Fruit fly (Drosophila melanogaster): ENCODE results near the gene PolD1.

PolD1 gene

dm6 chr3L:16026065-16026789 lies 38.6 kb upstream of the PolD1 start (continued):
- TF ChIP-seq Hand (GFP tag; optimal IDR thresholded peaks at IDR 0.05) (peak; percentile 3), sisA (GFP tag; IDR thresholded peaks at IDR 0.05) (peak; percentile 33; the same call in 1 of the 2 replicates), CG13894 (tag; optimal IDR thresholded peaks at IDR 0.05) (no peak), NC2α (GFP tag; optimal IDR thresholded peaks at IDR 0.05) (peak; percentile 74), schlank (tag; optimal IDR thresholded peaks at IDR 0.05) (peak; percentile 54), CG7786 (GFP tag; optimal IDR thresholded peaks at IDR 0.05) (peak; percentile 24), bsh (GFP tag; optimal IDR thresholded peaks at IDR 0.05) (peak in 1 of 2 experiments; percentile 77), dysf (GFP tag; IDR thresholded peaks at IDR 0.05) (peak; percentile 28; the same call in 1 of the 3 replicates), Mes4 (GFP tag; optimal IDR thresholded peaks at IDR 0.05) (peak; percentile 72), CG17186 (GFP tag; optimal IDR thresholded peaks at IDR 0.05) (peak; percentile 45), Dip3 (GFP tag; optimal IDR thresholded peaks at IDR 0.05) (no peak), CG13775 (GFP tag; optimal IDR thresholded peaks at IDR 0.05) (peak; percentile 34), Abd-B (GFP tag; optimal IDR thresholded peaks at IDR 0.05) (no peak), Bgb (GFP tag; IDR thresholded peaks at IDR 0.05; ENCODE audit: partially characterized antibody) (no peak), NK7.1 (GFP tag; optimal IDR thresholded peaks at IDR 0.05) (peak; percentile 70), exex (tag; optimal IDR thresholded peaks at IDR 0.05) (peak; percentile 45), dm (GFP tag; optimal IDR thresholded peaks at IDR 0.05) (peak; percentile 45), dati (GFP tag; IDR thresholded peaks at IDR 0.05) (no peak), Tbp (GFP tag; optimal IDR thresholded peaks at IDR 0.05) (no peak), Asciz (GFP tag; optimal IDR thresholded peaks at IDR 0.05) (peak; percentile 73), bab2 (GFP tag; optimal IDR thresholded peaks at IDR 0.05) (peak; percentile 81), Doc2 (GFP tag; IDR thresholded peaks at IDR 0.05) (no peak), hkb (optimal IDR thresholded peaks at IDR 0.05) (no peak), hkb (GFP tag; IDR thresholded peaks at IDR 0.05) (peak; percentile 56; the same call in 1 of the 2 replicates), sens (GFP tag) (peak; percentile 94), dmrt11E (tag; optimal IDR thresholded peaks at IDR 0.05) (peak; percentile 72), sc (optimal IDR thresholded peaks at IDR 0.05) (no peak), sc (GFP tag; optimal IDR thresholded peaks at IDR 0.05) (peak; percentile 77), Fer3 (tag; optimal IDR thresholded peaks at IDR 0.05) (no peak), esg (GFP tag; conservative IDR thresholded peaks at IDR 0.05) (no peak), Vsx1 (GFP tag; optimal IDR thresholded peaks at IDR 0.05) (peak; percentile 82), CG11696 (GFP tag; IDR thresholded peaks at IDR 0.05) (no peak), sima (GFP tag; optimal IDR thresholded peaks at IDR 0.05) (no peak), Elba2 (GFP tag; optimal IDR thresholded peaks at IDR 0.05) (no peak), CG14710 (tag; optimal IDR thresholded peaks at IDR 0.05) (peak; percentile 59), NFAT (GFP tag; IDR thresholded peaks at IDR 0.05) (0 out of 2 replicates have a peak, but pooled peaks have one; percentile 14), ewg (GFP tag; optimal IDR thresholded peaks at IDR 0.05) (peak; percentile 50), Opbp (GFP tag; IDR thresholded peaks at IDR 0.05; ENCODE audit: partially characterized antibody) (0 out of 3 replicates have a peak, but pooled peaks have one; percentile 30), tna (GFP tag; IDR thresholded peaks at IDR 0.05; ENCODE audit: partially characterized antibody) (no peak), Dek (tag; optimal IDR thresholded peaks at IDR 0.05) (no peak), slp2 (GFP tag; optimal IDR thresholded peaks at IDR 0.05) (peak; percentile 33), rib (GFP tag; IDR thresholded peaks at IDR 0.05) (peak; percentile 67), CG4328 (GFP tag; optimal IDR thresholded peaks at IDR 0.05) (peak; percentile 74), ac (GFP tag; optimal IDR thresholded peaks at IDR 0.05) (peak; percentile 80), CG34376 (GFP tag; optimal IDR thresholded peaks at IDR 0.05) (peak; percentile 64), psq (GFP tag; optimal IDR thresholded peaks at IDR 0.05) (peak; percentile 17), CG15073 (GFP tag; optimal IDR thresholded peaks at IDR 0.05) (no peak), CG43689 (GFP tag; IDR thresholded peaks at IDR 0.05) (0 out of 2 replicates have a peak, but pooled peaks have one; percentile 20), CG17568 (GFP tag; optimal IDR thresholded peaks at IDR 0.05) (peak; percentile 77), Gsc (GFP tag; IDR thresholded peaks at IDR 0.05) (no peak)
